In genomic region chr3L:16765647-16766628, dm6 we compare ENCODE assay signal across 1 fruit fly cellular context.
TF ChIP-seq lines count a peak whose summit lies in the region.

TSS of gene Nrt (plus strand) at chr3L:16766072.

TF ChIP-seq in whole organism, embryonic, 481 proteins besides CTCF, POLR2A, EP300 and RAD21 (continued from another document and continues in another):
- TF ChIP-seq Ptx1 (GFP tag; IDR thresholded peaks at IDR 0.05; lab: Robert Waterston, UW) (no peak), CG11504 (tag; optimal IDR thresholded peaks at IDR 0.05; lab: Kevin White, UChicago) (peak; percentile 73), usp (GFP tag; optimal IDR thresholded peaks at IDR 0.05; lab: Kevin White, UChicago) (no peak), CG32767 (GFP tag; IDR thresholded peaks at IDR 0.05; lab: Robert Waterston, UW) (0 out of 2 replicates have a peak, but pooled peaks have one; percentile 14), CG6272 (GFP tag; IDR thresholded peaks at IDR 0.05; lab: Robert Waterston, UW) (no peak), CG5953 (GFP tag; IDR thresholded peaks at IDR 0.05; lab: Robert Waterston, UW) (no peak; the same call in 1 of the 2 replicates), CG12236 (GFP tag; optimal IDR thresholded peaks at IDR 0.05; lab: Kevin White, UChicago) (no peak), CG2129 (GFP tag; IDR thresholded peaks at IDR 0.05; lab: Robert Waterston, UW; ENCODE audit: partially characterized antibody) (no peak), CG31365 (tag; optimal IDR thresholded peaks at IDR 0.05; lab: Kevin White, UChicago) (no peak), CG13287 (GFP tag; IDR thresholded peaks at IDR 0.05; lab: Robert Waterston, UW; ENCODE audit: partially characterized antibody) (peak; percentile 58), yki (optimal IDR thresholded peaks at IDR 0.05; lab: Kevin White, UChicago) (no peak), pnt (GFP tag; optimal IDR thresholded peaks at IDR 0.05; lab: Kevin White, UChicago) (no peak), TFAM (GFP tag; optimal IDR thresholded peaks at IDR 0.05; lab: Kevin White, UChicago) (no peak), CG18262 (tag; optimal IDR thresholded peaks at IDR 0.05; lab: Kevin White, UChicago) (peak; percentile 73), mld (GFP tag; IDR thresholded peaks at IDR 0.05; lab: Robert Waterston, UW; ENCODE audit: partially characterized antibody) (no peak), CG1603 (tag; optimal IDR thresholded peaks at IDR 0.05; lab: Kevin White, UChicago) (peak; percentile 15), sr (GFP tag; IDR thresholded peaks at IDR 0.05; lab: Robert Waterston, UW) (no peak), tin (GFP tag; optimal IDR thresholded peaks at IDR 0.05; lab: Kevin White, UChicago) (peak; percentile 18), PHDP (tag; optimal IDR thresholded peaks at IDR 0.05; lab: Kevin White, UChicago) (peak; percentile 84), insv (GFP tag; optimal IDR thresholded peaks at IDR 0.05; lab: Kevin White, UChicago) (peak in 1 of 2 experiments; percentile 61), MBD-R2 (GFP tag; IDR thresholded peaks at IDR 0.05; lab: Robert Waterston, UW) (peak; percentile 26; the same call in 1 of the 2 replicates), CG34422 (GFP tag; IDR thresholded peaks at IDR 0.05; lab: Robert Waterston, UW) (peak; percentile 44; the same call in 1 of the 3 replicates), NK7.1 (GFP tag; optimal IDR thresholded peaks at IDR 0.05; lab: Kevin White, UChicago) (peak; percentile 7), CG1024 (GFP tag; IDR thresholded peaks at IDR 0.05; lab: Robert Waterston, UW) (no peak), HmgD (GFP tag; optimal IDR thresholded peaks at IDR 0.05; lab: Kevin White, UChicago) (no peak), CG18764 (GFP tag; optimal IDR thresholded peaks at IDR 0.05; lab: Kevin White, UChicago) (peak; percentile 44), ttk (GFP tag; IDR thresholded peaks at IDR 0.05; lab: Robert Waterston, UW) (peak; percentile 65; the same call in 1 of the 2 replicates), HLH3B (GFP tag; IDR thresholded peaks at IDR 0.05; lab: Robert Waterston, UW) (peak; percentile 60; the same call in 1 of the 2 replicates), gcm2 (GFP tag; optimal IDR thresholded peaks at IDR 0.05; lab: Kevin White, UChicago) (no peak), CG31224 (GFP tag; IDR thresholded peaks at IDR 0.05; lab: Robert Waterston, UW) (no peak), CG7357 (GFP tag; IDR thresholded peaks at IDR 0.05; lab: Robert Waterston, UW) (no peak), trem (tag; optimal IDR thresholded peaks at IDR 0.05; lab: Kevin White, UChicago) (peak; percentile 38), Hsf (GFP tag; optimal IDR thresholded peaks at IDR 0.05; lab: Kevin White, UChicago) (peak; percentile 26), eve (GFP tag; optimal IDR thresholded peaks at IDR 0.05; lab: Kevin White, UChicago) (peak in 1 of 2 experiments; percentile 89), unpg (GFP tag; optimal IDR thresholded peaks at IDR 0.05; lab: Kevin White, UChicago) (peak; percentile 81), CG2202 (tag; optimal IDR thresholded peaks at IDR 0.05; lab: Kevin White, UChicago) (peak; percentile 66), CG4820 (GFP tag; optimal IDR thresholded peaks at IDR 0.05; lab: Kevin White, UChicago) (peak; percentile 8), CG3281 (GFP tag; optimal IDR thresholded peaks at IDR 0.05; lab: Kevin White, UChicago) (peak; percentile 70), Xbp1 (GFP tag; optimal IDR thresholded peaks at IDR 0.05; lab: Kevin White, UChicago) (peak; percentile 38), Sry-δ (GFP tag; optimal IDR thresholded peaks at IDR 0.05; lab: Kevin White, UChicago) (no peak), CG8944 (GFP tag; optimal IDR thresholded peaks at IDR 0.05; lab: Kevin White, UChicago) (no peak), tup (GFP tag; optimal IDR thresholded peaks at IDR 0.05; lab: Kevin White, UChicago) (peak; percentile 11), CG18599 (GFP tag; optimal IDR thresholded peaks at IDR 0.05; lab: Kevin White, UChicago) (peak; percentile 83), MESR4 (GFP tag; optimal IDR thresholded peaks at IDR 0.05; lab: Kevin White, UChicago) (peak; percentile 1), Bdp1 (GFP tag; optimal IDR thresholded peaks at IDR 0.05; lab: Kevin White, UChicago) (no peak), CG12219 (GFP tag; optimal IDR thresholded peaks at IDR 0.05; lab: Kevin White, UChicago) (peak; percentile 16), salm (tag; optimal IDR thresholded peaks at IDR 0.05; lab: Kevin White, UChicago) (peak; percentile 67), Usf (GFP tag; optimal IDR thresholded peaks at IDR 0.05; lab: Kevin White, UChicago) (no peak), sqz (GFP tag; optimal IDR thresholded peaks at IDR 0.05; lab: Kevin White, UChicago) (peak; percentile 72), CG7987 (GFP tag; optimal IDR thresholded peaks at IDR 0.05; lab: Kevin White, UChicago) (peak; percentile 25), sens-2 (GFP tag; IDR thresholded peaks at IDR 0.05; lab: Robert Waterston, UW) (0 out of 2 replicates have a peak, but pooled peaks have one; percentile 20), al (GFP tag; IDR thresholded peaks at IDR 0.05; lab: Robert Waterston, UW) (no peak), gsb (GFP tag; IDR thresholded peaks at IDR 0.05; lab: Robert Waterston, UW) (no peak), CG15514 (GFP tag; optimal IDR thresholded peaks at IDR 0.05; lab: Kevin White, UChicago) (peak; percentile 7), CG10366 (GFP tag; IDR thresholded peaks at IDR 0.05; lab: Robert Waterston, UW) (peak; percentile 54), Oaz (GFP tag; IDR thresholded peaks at IDR 0.05; lab: Robert Waterston, UW) (no peak), chinmo (GFP tag; IDR thresholded peaks at IDR 0.05; lab: Robert Waterston, UW; ENCODE audit: partially characterized antibody) (peak; percentile 88), Doc3 (GFP tag; IDR thresholded peaks at IDR 0.05; lab: Robert Waterston, UW; ENCODE audit: partially characterized antibody) (no peak), wor (GFP tag; IDR thresholded peaks at IDR 0.05; lab: Robert Waterston, UW) (no peak), Gug (GFP tag; IDR thresholded peaks at IDR 0.05; lab: Robert Waterston, UW) (no peak), cas (GFP tag; IDR thresholded peaks at IDR 0.05; lab: Robert Waterston, UW) (no peak), NFAT (GFP tag; IDR thresholded peaks at IDR 0.05; lab: Robert Waterston, UW) (no peak), Lpt (GFP tag; optimal IDR thresholded peaks at IDR 0.05; lab: Kevin White, UChicago) (no peak), B-H1 (GFP tag; IDR thresholded peaks at IDR 0.05; lab: Robert Waterston, UW) (no peak), sens (GFP tag; lab: Kevin White, UChicago) (peak; percentile 75), Oli (tag; optimal IDR thresholded peaks at IDR 0.05; lab: Kevin White, UChicago) (peak; percentile 65), Side (GFP tag; optimal IDR thresholded peaks at IDR 0.05; lab: Kevin White, UChicago) (no peak), ase (GFP tag; IDR thresholded peaks at IDR 0.05; lab: Robert Waterston, UW) (peak; percentile 22; the same call in 1 of the 3 replicates), tap (tag; optimal IDR thresholded peaks at IDR 0.05; lab: Kevin White, UChicago) (peak; percentile 55), sima (GFP tag; optimal IDR thresholded peaks at IDR 0.05; lab: Kevin White, UChicago) (no peak), CG10274 (GFP tag; optimal IDR thresholded peaks at IDR 0.05; lab: Kevin White, UChicago) (no peak), CG30020 (tag; optimal IDR thresholded peaks at IDR 0.05; lab: Kevin White, UChicago) (peak; percentile 49), Ssrp (tag; optimal IDR thresholded peaks at IDR 0.05; lab: Kevin White, UChicago) (peak; percentile 50), Bteb2 (GFP tag; optimal IDR thresholded peaks at IDR 0.05; lab: Kevin White, UChicago) (no peak), Hr3 (GFP tag; optimal IDR thresholded peaks at IDR 0.05; lab: Kevin White, UChicago) (peak; percentile 45), Nf-YB (GFP tag; optimal IDR thresholded peaks at IDR 0.05; lab: Kevin White, UChicago) (peak; percentile 19), CG13123 (GFP tag; optimal IDR thresholded peaks at IDR 0.05; lab: Kevin White, UChicago) (peak; percentile 16), Abd-B (GFP tag; optimal IDR thresholded peaks at IDR 0.05; lab: Kevin White, UChicago) (no peak), aop (GFP tag; IDR thresholded peaks at IDR 0.05; lab: Robert Waterston, UW) (no peak), vfl (GFP tag; optimal IDR thresholded peaks at IDR 0.05; lab: Kevin White, UChicago) (no peak), row (GFP tag; IDR thresholded peaks at IDR 0.05; lab: Robert Waterston, UW) (peak; percentile 87), Antp (GFP tag; optimal IDR thresholded peaks at IDR 0.05; lab: Kevin White, UChicago) (no peak), CG17802 (tag; optimal IDR thresholded peaks at IDR 0.05; lab: Kevin White, UChicago) (no peak), CG7556 (GFP tag; optimal IDR thresholded peaks at IDR 0.05; lab: Kevin White, UChicago) (peak; percentile 85), run (tag; optimal IDR thresholded peaks at IDR 0.05; lab: Kevin White, UChicago) (peak; percentile 27), CG43689 (GFP tag; IDR thresholded peaks at IDR 0.05; lab: Robert Waterston, UW) (no peak), Hmr (GFP tag; optimal IDR thresholded peaks at IDR 0.05; lab: Kevin White, UChicago) (peak; percentile 80), toy (GFP tag; IDR thresholded peaks at IDR 0.05; lab: Robert Waterston, UW) (no peak), cwo (GFP tag; optimal IDR thresholded peaks at IDR 0.05; lab: Kevin White, UChicago) (peak; percentile 38), dpn (GFP tag; optimal IDR thresholded peaks at IDR 0.05; lab: Kevin White, UChicago) (peak in 1 of 2 experiments; percentile 49), ranshi (GFP tag; IDR thresholded peaks at IDR 0.05; lab: Robert Waterston, UW) (no peak), exex (tag; optimal IDR thresholded peaks at IDR 0.05; lab: Kevin White, UChicago) (peak; percentile 9), Mes4 (GFP tag; optimal IDR thresholded peaks at IDR 0.05; lab: Kevin White, UChicago) (no peak), CG18619 (GFP tag; optimal IDR thresholded peaks at IDR 0.05; lab: Kevin White, UChicago) (no peak), bowl (GFP tag; IDR thresholded peaks at IDR 0.05; lab: Robert Waterston, UW) (0 out of 2 replicates have a peak, but pooled peaks have one; percentile 10), CG7745 (tag; optimal IDR thresholded peaks at IDR 0.05; lab: Kevin White, UChicago) (no peak), kni (GFP tag; optimal IDR thresholded peaks at IDR 0.05; lab: Kevin White, UChicago) (peak; percentile 9), chif (GFP tag; optimal IDR thresholded peaks at IDR 0.05; lab: Kevin White, UChicago) (no peak), nau (GFP tag; optimal IDR thresholded peaks at IDR 0.05; lab: Kevin White, UChicago) (peak; percentile 37), Fer1 (GFP tag; optimal IDR thresholded peaks at IDR 0.05; lab: Kevin White, UChicago) (peak; percentile 82), NC2β (GFP tag; optimal IDR thresholded peaks at IDR 0.05; lab: Kevin White, UChicago) (no peak), Optix (GFP tag; IDR thresholded peaks at IDR 0.05; lab: Robert Waterston, UW) (no peak), br (optimal IDR thresholded peaks at IDR 0.05; lab: Kevin White, UChicago) (no peak), Elba2 (GFP tag; optimal IDR thresholded peaks at IDR 0.05; lab: Kevin White, UChicago) (peak; percentile 95), Sox102F (GFP tag; optimal IDR thresholded peaks at IDR 0.05; lab: Kevin White, UChicago) (peak; percentile 61), Atf6 (GFP tag; IDR thresholded peaks at IDR 0.05; lab: Robert Waterston, UW) (peak; percentile 64), ci (GFP tag; IDR thresholded peaks at IDR 0.05; lab: Robert Waterston, UW) (peak; percentile 57; the same call in 2 of the 3 replicates), CG6683 (GFP tag; optimal IDR thresholded peaks at IDR 0.05; lab: Kevin White, UChicago) (peak; percentile 69), oc (tag; optimal IDR thresholded peaks at IDR 0.05; lab: Kevin White, UChicago) (peak; percentile 59), CG15073 (GFP tag; optimal IDR thresholded peaks at IDR 0.05; lab: Kevin White, UChicago) (no peak), nerfin-2 (GFP tag; IDR thresholded peaks at IDR 0.05; lab: Robert Waterston, UW; ENCODE audit: partially characterized antibody) (0 out of 2 replicates have a peak, but pooled peaks have one; percentile 40), CG2678 (tag; optimal IDR thresholded peaks at IDR 0.05; lab: Kevin White, UChicago) (peak; percentile 79), CG5245 (GFP tag; optimal IDR thresholded peaks at IDR 0.05; lab: Kevin White, UChicago) (no peak), twi (tag; optimal IDR thresholded peaks at IDR 0.05; lab: Kevin White, UChicago) (peak; percentile 59), sim (GFP tag; IDR thresholded peaks at IDR 0.05; lab: Robert Waterston, UW) (no peak), HLH54F (GFP tag; optimal IDR thresholded peaks at IDR 0.05; lab: Kevin White, UChicago) (no peak), Eip74EF (GFP tag; optimal IDR thresholded peaks at IDR 0.05; lab: Kevin White, UChicago) (peak in 1 of 2 experiments; percentile 55), CG12769 (tag; optimal IDR thresholded peaks at IDR 0.05; lab: Kevin White, UChicago) (peak; percentile 47), CG32772 (GFP tag; IDR thresholded peaks at IDR 0.05; lab: Robert Waterston, UW) (peak; percentile 49; the same call in 1 of the 2 replicates), CG17568 (GFP tag; optimal IDR thresholded peaks at IDR 0.05; lab: Kevin White, UChicago) (peak; percentile 77), HLHmδ (GFP tag; optimal IDR thresholded peaks at IDR 0.05; lab: Kevin White, UChicago) (peak; percentile 55), CG8290 (GFP tag; optimal IDR thresholded peaks at IDR 0.05; lab: Kevin White, UChicago) (peak; percentile 41), CG8290 (tag; optimal IDR thresholded peaks at IDR 0.05; lab: Kevin White, UChicago) (peak; percentile 2 to 56), btn (GFP tag; optimal IDR thresholded peaks at IDR 0.05; lab: Kevin White, UChicago) (no peak), CG31441 (GFP tag; IDR thresholded peaks at IDR 0.05; lab: Robert Waterston, UW) (peak; percentile 85), gem (tag; optimal IDR thresholded peaks at IDR 0.05; lab: Kevin White, UChicago) (peak; percentile 85), tll (GFP tag; optimal IDR thresholded peaks at IDR 0.05; lab: Kevin White, UChicago) (peak in 1 of 2 experiments; percentile 72), trh (GFP tag; optimal IDR thresholded peaks at IDR 0.05; lab: Kevin White, UChicago) (no peak), luna (GFP tag; optimal IDR thresholded peaks at IDR 0.05; lab: Kevin White, UChicago) (no peak), CG6813 (GFP tag; optimal IDR thresholded peaks at IDR 0.05; lab: Kevin White, UChicago) (peak; percentile 69), CG31388 (GFP tag; optimal IDR thresholded peaks at IDR 0.05; lab: Kevin White, UChicago) (no peak), maf-S (GFP tag; optimal IDR thresholded peaks at IDR 0.05; lab: Kevin White, UChicago) (no peak), CG10147 (GFP tag; optimal IDR thresholded peaks at IDR 0.05; lab: Kevin White, UChicago) (peak; percentile 83)
